Fruit fly (Drosophila melanogaster) Kc167 (cell line): ENCODE measurements around the gene atms.

Experiments
- Myc ChIP-seq: fragments of >200 bp; optimal IDR thresholded peaks from 2 replicates; lab custom pipeline; 2017; ENCODE audit warnings: missing external identifiers
- Sin3A ChIP-seq: fragments of >200 bp; optimal IDR thresholded peaks from 2 replicates; lab custom pipeline; 2018; ENCODE audit warnings: missing external identifiers
- h ChIP-seq: fragments of >200 bp; optimal IDR thresholded peaks from 3 replicates; lab custom pipeline; 2018; ENCODE audit warnings: missing external identifiers
- psq ChIP-seq: fragments of >200 bp; optimal IDR thresholded peaks from 2 replicates; lab custom pipeline; 2017; ENCODE audit warnings: missing external identifiers

- no peak for TF ChIP-seq Sin3A (lab: Kevin White, UChicago)
- TF ChIP-seq h = no peak
- no peak for TF ChIP-seq psq
- no peak for TF ChIP-seq Myc (lab: Kevin White, UChicago)
These were observed 71.3 kb downstream of the atms start, which contains the start of gene CG14657 for dm6 chr3R:4821098-4821605.
